Fruit fly (Drosophila melanogaster): Measurements from ENCODE around the gene CG14990.

Gene CG14990

DNA sequence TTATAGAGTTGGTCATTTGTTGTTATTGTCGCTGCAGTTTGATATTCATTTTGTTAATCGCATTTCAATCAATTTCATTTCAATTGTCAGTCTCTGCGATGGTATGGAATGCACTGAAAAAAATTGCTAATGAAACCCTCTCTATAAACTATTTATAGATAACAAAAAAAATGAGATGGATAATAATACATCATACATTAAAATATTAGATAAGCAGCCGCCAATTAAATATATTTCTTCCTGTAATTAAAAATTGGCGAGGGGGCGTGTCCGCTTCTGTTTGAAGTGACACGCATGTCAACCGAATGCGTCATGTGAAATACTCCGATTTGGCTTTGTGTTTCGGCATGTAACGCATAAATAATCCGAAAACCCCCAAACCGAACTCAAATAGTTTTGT is 48.5 kb upstream of the CG14990 start (continued):
- TF ChIP-seq CG1832 (GFP tag; optimal IDR thresholded peaks at IDR 0.05) = no peak
- TF ChIP-seq CG15269 (tag; optimal IDR thresholded peaks at IDR 0.05) = peak; percentile 29
- TF ChIP-seq CG17328 (GFP tag; IDR thresholded peaks at IDR 0.05) = no peak
- 0 out of 2 replicates have a peak, but pooled peaks have one; percentile 17 for TF ChIP-seq Xrp1 (GFP tag; IDR thresholded peaks at IDR 0.05)
- no peak for TF ChIP-seq H15 (GFP tag; IDR thresholded peaks at IDR 0.05)
- no peak for TF ChIP-seq CG6272 (GFP tag; IDR thresholded peaks at IDR 0.05)
- no peak for TF ChIP-seq CG17802 (tag; optimal IDR thresholded peaks at IDR 0.05)
- TF ChIP-seq gro (GFP tag; optimal IDR thresholded peaks at IDR 0.05) = no peak
- no peak for TF ChIP-seq jing (GFP tag; optimal IDR thresholded peaks at IDR 0.05)
- TF ChIP-seq CG10321 (GFP tag; IDR thresholded peaks at IDR 0.05) = no peak
- no peak for TF ChIP-seq CkIIα-i1 (GFP tag; IDR thresholded peaks at IDR 0.05)
- no peak for TF ChIP-seq Gsc (GFP tag; IDR thresholded peaks at IDR 0.05)
- no peak for TF ChIP-seq Drgx (GFP tag; IDR thresholded peaks at IDR 0.05)
- no peak for TF ChIP-seq CG14014 (GFP tag; IDR thresholded peaks at IDR 0.05)
- TF ChIP-seq Blimp-1 (GFP tag; optimal IDR thresholded peaks at IDR 0.05) = peak; percentile 4
- no peak for TF ChIP-seq CG43689 (GFP tag; IDR thresholded peaks at IDR 0.05)
- TF ChIP-seq nerfin-1 (tag; optimal IDR thresholded peaks at IDR 0.05) = no peak
- TF ChIP-seq sens (GFP tag) = peak; percentile 20
- no peak for TF ChIP-seq gsb (GFP tag; IDR thresholded peaks at IDR 0.05)
- no peak for TF ChIP-seq lmd (GFP tag; IDR thresholded peaks at IDR 0.05)
- no peak for TF ChIP-seq ems (GFP tag; optimal IDR thresholded peaks at IDR 0.05)
- no peak for TF ChIP-seq Hand (GFP tag; optimal IDR thresholded peaks at IDR 0.05)
- TF ChIP-seq CG9932 (GFP tag; IDR thresholded peaks at IDR 0.05) = no peak
- TF ChIP-seq D19B (GFP tag; optimal IDR thresholded peaks at IDR 0.05) = no peak
- TF ChIP-seq CG14441 (GFP tag; IDR thresholded peaks at IDR 0.05) = peak; percentile 41
- TF ChIP-seq CG2116 (GFP tag; optimal IDR thresholded peaks at IDR 0.05) = no peak
- no peak for TF ChIP-seq CG11093 (GFP tag; IDR thresholded peaks at IDR 0.05)
- 0 out of 2 replicates have a peak, but pooled peaks have one; percentile 6 for TF ChIP-seq esg (GFP tag; conservative IDR thresholded peaks at IDR 0.05)
- TF ChIP-seq MESR4 (GFP tag; optimal IDR thresholded peaks at IDR 0.05) = no peak
- peak; percentile 46 for TF ChIP-seq gem (tag; optimal IDR thresholded peaks at IDR 0.05)
- no peak for TF ChIP-seq CG5245 (GFP tag; optimal IDR thresholded peaks at IDR 0.05)
- no peak for TF ChIP-seq CG33213 (GFP tag; optimal IDR thresholded peaks at IDR 0.05)
- peak; percentile 17; the same call in 1 of the 2 replicates for TF ChIP-seq CG31441 (GFP tag; IDR thresholded peaks at IDR 0.05)
- TF ChIP-seq CG16815 (GFP tag; optimal IDR thresholded peaks at IDR 0.05) = no peak
- TF ChIP-seq CG32767 (GFP tag; IDR thresholded peaks at IDR 0.05) = no peak
- TF ChIP-seq Oli (tag; optimal IDR thresholded peaks at IDR 0.05) = peak; percentile 32
- TF ChIP-seq Opbp (GFP tag; IDR thresholded peaks at IDR 0.05; ENCODE audit: partially characterized antibody) = no peak
- TF ChIP-seq row (GFP tag; IDR thresholded peaks at IDR 0.05) = 0 out of 3 replicates have a peak, but pooled peaks have one; percentile 9
- no peak for TF ChIP-seq dimm (GFP tag; IDR thresholded peaks at IDR 0.05)
- no peak for TF ChIP-seq CrebB (tag; optimal IDR thresholded peaks at IDR 0.05)
- no peak for TF ChIP-seq bigmax (GFP tag; optimal IDR thresholded peaks at IDR 0.05)
- TF ChIP-seq HmgZ (tag; optimal IDR thresholded peaks at IDR 0.05) = no peak
- TF ChIP-seq stwl (tag; optimal IDR thresholded peaks at IDR 0.05) = no peak
- TF ChIP-seq Mad (GFP tag; optimal IDR thresholded peaks at IDR 0.05) = no peak
- peak; percentile 29 for TF ChIP-seq unpg (GFP tag; optimal IDR thresholded peaks at IDR 0.05)
- no peak for TF ChIP-seq zf30C (GFP tag; optimal IDR thresholded peaks at IDR 0.05)
- TF ChIP-seq CG10565 (GFP tag; optimal IDR thresholded peaks at IDR 0.05) = no peak
- TF ChIP-seq CG13424 (tag; optimal IDR thresholded peaks at IDR 0.05) = peak; percentile 7
- peak; percentile 55 for TF ChIP-seq Sox102F (GFP tag; optimal IDR thresholded peaks at IDR 0.05)
- no peak for TF ChIP-seq tll (GFP tag; optimal IDR thresholded peaks at IDR 0.05)
- peak in 1 of 2 experiments; percentile 63 for TF ChIP-seq Hr51 (GFP tag; optimal IDR thresholded peaks at IDR 0.05)

Data from whole organism, embryonic.